Worm (Caenorhabditis elegans): ENCODE data around the gene gly-3.

gly-3 gene

ce11 chrIII:7891573-7892306 lies 25.8 kb downstream of the gly-3 start, which contains the start of the genes ZK688.5 and fahd-1 (continued):
- TF ChIP-seq egl-13 (tag; optimal IDR thresholded peaks at IDR 0.05) (no peak), swsn-7 (tag; optimal IDR thresholded peaks at IDR 0.05) (peak; percentile 76), ztf-4 (tag; optimal IDR thresholded peaks at IDR 0.05) (peak; percentile 34), Y116A8C.19 (tag; optimal IDR thresholded peaks at IDR 0.05; ENCODE audit: borderline replicate concordance) (no peak), pag-3 (tag; optimal IDR thresholded peaks at IDR 0.05; ENCODE audit: borderline replicate concordance, insufficient read depth) (no peak), tlp-1 (tag; optimal IDR thresholded peaks at IDR 0.05) (no peak), isw-1 (GFP tag; IDR thresholded peaks at IDR 0.05) (peak; percentile 35; the same call in 1 of the 2 replicates), elt-3 (tag; optimal IDR thresholded peaks at IDR 0.05) (peak in 2 of 6 experiments; percentile 41 to 48), nhr-20 (tag; optimal IDR thresholded peaks at IDR 0.05) (peak; percentile 72), nhr-76 (tag; optimal IDR thresholded peaks at IDR 0.05) (no peak), nhr-47 (tag; optimal IDR thresholded peaks at IDR 0.05) (peak; percentile 70), nhr-237 (tag; optimal IDR thresholded peaks at IDR 0.05) (peak; percentile 10), nhr-71 (tag; optimal IDR thresholded peaks at IDR 0.05) (peak; percentile 83), ceh-82 (tag; optimal IDR thresholded peaks at IDR 0.05) (peak; percentile 5 to 80 (median 47)), lin-14 (GFP tag; optimal IDR thresholded peaks at IDR 0.05) (peak; percentile 91), mdl-1 (tag; optimal IDR thresholded peaks at IDR 0.05) (peak in 1 of 2 experiments; percentile 82), elt-2 (tag; optimal IDR thresholded peaks at IDR 0.05) (peak; percentile 21), nhr-19 (GFP tag; conservative IDR thresholded peaks at IDR 0.05) (peak; percentile 57), F16B12.6 (tag; optimal IDR thresholded peaks at IDR 0.05) (peak; percentile 41), dsc-1 (tag; optimal IDR thresholded peaks at IDR 0.05) (peak; percentile 39), skn-1 (tag; optimal IDR thresholded peaks at IDR 0.05) (peak; percentile 76)

ce11 chrIII:7889036-7889435 lies 28.5 kb downstream of the gly-3 start:
- TF ChIP-seq nhr-12 (tag; optimal IDR thresholded peaks at IDR 0.05) (no peak), efl-1 (optimal IDR thresholded peaks at IDR 0.05) (no peak), efl-1 (GFP tag; optimal IDR thresholded peaks at IDR 0.05 in 1 of 2) (peak in 1 of 2 experiments; percentile 91), unc-98 (GFP tag; IDR thresholded peaks at IDR 0.05) (no peak)

DNA sequence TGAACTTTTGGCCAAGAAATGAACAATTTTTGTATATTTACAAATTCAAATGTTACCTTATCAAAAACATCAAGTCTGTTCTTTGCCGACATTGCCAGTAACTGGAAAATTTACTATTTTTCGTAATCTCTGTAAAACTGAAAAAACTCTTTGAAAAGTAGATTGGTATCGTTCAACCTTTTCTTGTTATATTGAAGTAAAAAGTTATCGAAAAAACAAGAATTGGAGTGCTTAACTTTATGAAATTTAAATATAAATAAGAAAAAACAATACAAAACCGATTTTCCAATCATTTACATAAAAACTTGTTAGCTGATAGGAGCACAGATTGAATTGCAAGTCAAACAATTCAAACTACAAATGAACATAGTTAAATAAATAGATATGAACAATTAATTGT lies 32.7 kb downstream of the gly-3 start, which contains the start of gene ZK688.11:
Gene ZK688.11 (minus strand): TSS at position 101 of the 400 bp plus-strand sequence.
- no peak for TF ChIP-seq ztf-11 (tag; optimal IDR thresholded peaks at IDR 0.05)
- TF ChIP-seq nhr-11 (tag; optimal IDR thresholded peaks at IDR 0.05), result no peak
- TF ChIP-seq snpc-4 (tag; optimal IDR thresholded peaks at IDR 0.05), result no peak

DNA sequence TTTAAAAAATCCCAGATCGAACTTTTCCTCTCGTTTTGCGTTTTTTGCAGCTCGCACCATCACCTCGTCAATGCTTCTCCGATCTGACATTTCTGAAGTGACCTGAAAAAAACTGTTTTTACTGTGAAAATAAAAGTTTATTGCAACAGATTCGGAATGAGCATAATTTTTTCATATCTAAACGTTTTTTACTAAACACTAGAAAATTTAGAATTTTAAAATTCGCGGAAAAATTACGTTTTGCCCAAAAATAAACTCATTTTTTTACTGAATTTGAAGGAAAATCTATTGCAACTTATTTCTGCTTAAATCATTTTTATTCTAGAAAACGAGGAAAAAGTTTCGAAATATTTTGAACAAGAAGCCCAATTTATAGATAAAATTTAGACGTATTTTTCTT lies 34.7 kb downstream of the gly-3 start, which contains the start of gene ZK688.9:
Gene ZK688.9 (minus strand): TSS at position 101 of the 400 bp plus-strand sequence.
- TF ChIP-seq nhr-19 (GFP tag; conservative IDR thresholded peaks at IDR 0.05), result no peak
- TF ChIP-seq mab-9 (GFP tag; IDR thresholded peaks at IDR 0.05), result no peak
- TF ChIP-seq zip-4 (GFP tag; optimal IDR thresholded peaks at IDR 0.05), result no peak
- TF ChIP-seq aly-2 (tag; optimal IDR thresholded peaks at IDR 0.05), result no peak
- TF ChIP-seq unc-62 (GFP tag; optimal IDR thresholded peaks at IDR 0.05), result no peak
- no peak for TF ChIP-seq fkh-8 (tag; optimal IDR thresholded peaks at IDR 0.05)
- no peak for TF ChIP-seq nhr-237 (tag; optimal IDR thresholded peaks at IDR 0.05)
- TF ChIP-seq nhr-90 (tag; optimal IDR thresholded peaks at IDR 0.05; ENCODE audit: poor library complexity), result no peak
- no peak for TF ChIP-seq ceh-8 (GFP tag; optimal IDR thresholded peaks at IDR 0.05)
- no peak for TF ChIP-seq ceh-82 (tag; optimal IDR thresholded peaks at IDR 0.05)
- TF ChIP-seq lin-13 (GFP tag; optimal IDR thresholded peaks at IDR 0.05), result no peak
- TF ChIP-seq dsc-1 (tag; optimal IDR thresholded peaks at IDR 0.05), result no peak
- TF ChIP-seq ets-5 (GFP tag; IDR thresholded peaks at IDR 0.05), result no peak
- TF ChIP-seq skn-1 (tag; optimal IDR thresholded peaks at IDR 0.05), result no peak
- TF ChIP-seq sox-4 (tag; optimal IDR thresholded peaks at IDR 0.05), result no peak
- no peak for TF ChIP-seq ceh-63 (GFP tag; optimal IDR thresholded peaks at IDR 0.05)
- TF ChIP-seq mef-2 (tag; optimal IDR thresholded peaks at IDR 0.05), result no peak
